Fruit fly (Drosophila melanogaster): ENCODE data around the gene CG31869.

Gene CG31869

dm6 chr2L:10751879-10752620 lies 48.9 kb downstream of the CG31869 start (continued):
- TF ChIP-seq bigmax (GFP tag; optimal IDR thresholded peaks at IDR 0.05), result peak; percentile 69
- no peak; the same call in 2 of the 4 replicates for TF ChIP-seq Gug (GFP tag; IDR thresholded peaks at IDR 0.05)
- peak; percentile 71 for TF ChIP-seq croc (GFP tag; conservative IDR thresholded peaks at IDR 0.05)
- TF ChIP-seq CG12744 (GFP tag; optimal IDR thresholded peaks at IDR 0.05), result peak; percentile 84
- TF ChIP-seq CG1603 (tag; optimal IDR thresholded peaks at IDR 0.05), result peak; percentile 97
- no peak for TF ChIP-seq dan (GFP tag; IDR thresholded peaks at IDR 0.05)
- peak; percentile 62 for TF ChIP-seq CG15073 (GFP tag; optimal IDR thresholded peaks at IDR 0.05)
- no peak for TF ChIP-seq unc-4 (GFP tag; IDR thresholded peaks at IDR 0.05; ENCODE audit: partially characterized antibody)
- TF ChIP-seq tll (GFP tag; optimal IDR thresholded peaks at IDR 0.05), result peak in 1 of 2 experiments; percentile 50
- TF ChIP-seq E2f1 (GFP tag; IDR thresholded peaks at IDR 0.05), result peak; percentile 65; the same call in 1 of the 2 replicates
- peak; percentile 62 for TF ChIP-seq Fer2 (tag; optimal IDR thresholded peaks at IDR 0.05)
- TF ChIP-seq Ptx1 (GFP tag; IDR thresholded peaks at IDR 0.05), result 0 out of 2 replicates have a peak, but pooled peaks have one; percentile 51
- peak in 1 of 2 experiments; percentile 25 for TF ChIP-seq Hr78 (GFP tag; optimal IDR thresholded peaks at IDR 0.05)
- peak; percentile 62 for TF ChIP-seq tap (tag; optimal IDR thresholded peaks at IDR 0.05)
- peak; percentile 65 for TF ChIP-seq pfk (GFP tag; optimal IDR thresholded peaks at IDR 0.05)
- TF ChIP-seq danr (GFP tag; IDR thresholded peaks at IDR 0.05), result peak; percentile 54
- peak; percentile 48 for TF ChIP-seq Ssrp (tag; optimal IDR thresholded peaks at IDR 0.05)
- TF ChIP-seq Hr39 (optimal IDR thresholded peaks at IDR 0.05), result no peak
- TF ChIP-seq Mes4 (GFP tag; optimal IDR thresholded peaks at IDR 0.05), result peak; percentile 95
- TF ChIP-seq Hmr (GFP tag; optimal IDR thresholded peaks at IDR 0.05), result peak; percentile 82
- no peak for TF ChIP-seq Sin3A (optimal IDR thresholded peaks at IDR 0.05)
- TF ChIP-seq CG8944 (GFP tag; optimal IDR thresholded peaks at IDR 0.05), result peak; percentile 94
- no peak for TF ChIP-seq fru (optimal IDR thresholded peaks at IDR 0.05)
- TF ChIP-seq CoRest (tag; optimal IDR thresholded peaks at IDR 0.05), result peak; percentile 89
- TF ChIP-seq PHDP (tag; optimal IDR thresholded peaks at IDR 0.05), result peak; percentile 83
- peak; percentile 87 for TF ChIP-seq CG12299 (tag; optimal IDR thresholded peaks at IDR 0.05)
- no peak for TF ChIP-seq CG8765 (GFP tag; IDR thresholded peaks at IDR 0.05)
- TF ChIP-seq Nf-YC (tag; optimal IDR thresholded peaks at IDR 0.05), result peak; percentile 3
- TF ChIP-seq CG31388 (GFP tag; optimal IDR thresholded peaks at IDR 0.05), result peak; percentile 37
- peak; percentile 56 for TF ChIP-seq Sry-δ (GFP tag; optimal IDR thresholded peaks at IDR 0.05)
- TF ChIP-seq kni (GFP tag; optimal IDR thresholded peaks at IDR 0.05), result peak; percentile 94
- TF ChIP-seq Lhr (GFP tag; optimal IDR thresholded peaks at IDR 0.05), result peak; percentile 95
- TF ChIP-seq grau (tag; optimal IDR thresholded peaks at IDR 0.05), result peak; percentile 64
- no peak for TF ChIP-seq luna (GFP tag; optimal IDR thresholded peaks at IDR 0.05)
- TF ChIP-seq CG7987 (GFP tag; optimal IDR thresholded peaks at IDR 0.05), result peak; percentile 93
- TF ChIP-seq CG7839 (tag; optimal IDR thresholded peaks at IDR 0.05), result peak; percentile 65
- no peak for TF ChIP-seq br (optimal IDR thresholded peaks at IDR 0.05)
- peak; percentile 56 for TF ChIP-seq nmo (GFP tag; optimal IDR thresholded peaks at IDR 0.05)
- TF ChIP-seq CG8089 (GFP tag; optimal IDR thresholded peaks at IDR 0.05), result peak; percentile 96
- no peak for TF ChIP-seq BEAF-32 (GFP tag; optimal IDR thresholded peaks at IDR 0.05)
- peak; percentile 71 for TF ChIP-seq CG7786 (GFP tag; optimal IDR thresholded peaks at IDR 0.05)
- peak; percentile 83 for TF ChIP-seq Sox100B (GFP tag; optimal IDR thresholded peaks at IDR 0.05)
- TF ChIP-seq vnd (GFP tag; IDR thresholded peaks at IDR 0.05; ENCODE audit: partially characterized antibody), result no peak
- peak; percentile 87 for TF ChIP-seq Atf-2 (GFP tag; optimal IDR thresholded peaks at IDR 0.05)
- peak; percentile 96 for TF ChIP-seq Med (GFP tag)
- TF ChIP-seq CG3995 (GFP tag; optimal IDR thresholded peaks at IDR 0.05), result peak; percentile 16
- TF ChIP-seq sna (GFP tag; IDR thresholded peaks at IDR 0.05; ENCODE audit: partially characterized antibody), result no peak
- TF ChIP-seq Oaz (GFP tag; IDR thresholded peaks at IDR 0.05), result no peak
- TF ChIP-seq Hey (tag; optimal IDR thresholded peaks at IDR 0.05), result peak; percentile 81
- TF ChIP-seq Aef1 (GFP tag; IDR thresholded peaks at IDR 0.05), result no peak
